Fruit fly (Drosophila melanogaster) Kc167 (cell line): ENCODE measurements around the gene CG6432.

Experiments used
- Myc ChIP-seq: fragments of >200 bp; optimal IDR thresholded peaks from 2 replicates; lab custom pipeline; 2017; ENCODE audit warnings: missing external identifiers
- Sin3A ChIP-seq: fragments of >200 bp; optimal IDR thresholded peaks from 2 replicates; lab custom pipeline; 2018; ENCODE audit warnings: missing external identifiers
- h ChIP-seq: fragments of >200 bp; optimal IDR thresholded peaks from 3 replicates; lab custom pipeline; 2018; ENCODE audit warnings: missing external identifiers
- insv ChIP-seq: fragments of >200 bp; optimal IDR thresholded peaks from 3 replicates; lab custom pipeline; 2018; ENCODE audit warnings: missing external identifiers
- psq ChIP-seq: fragments of >200 bp; optimal IDR thresholded peaks from 2 replicates; lab custom pipeline; 2017; ENCODE audit warnings: missing external identifiers
- ttk ChIP-seq: sonication (Bioruptor generic); optimal IDR thresholded peaks from 2 replicates; lab custom pipeline; 2017; ENCODE audit warnings: missing external identifiers

DNA sequence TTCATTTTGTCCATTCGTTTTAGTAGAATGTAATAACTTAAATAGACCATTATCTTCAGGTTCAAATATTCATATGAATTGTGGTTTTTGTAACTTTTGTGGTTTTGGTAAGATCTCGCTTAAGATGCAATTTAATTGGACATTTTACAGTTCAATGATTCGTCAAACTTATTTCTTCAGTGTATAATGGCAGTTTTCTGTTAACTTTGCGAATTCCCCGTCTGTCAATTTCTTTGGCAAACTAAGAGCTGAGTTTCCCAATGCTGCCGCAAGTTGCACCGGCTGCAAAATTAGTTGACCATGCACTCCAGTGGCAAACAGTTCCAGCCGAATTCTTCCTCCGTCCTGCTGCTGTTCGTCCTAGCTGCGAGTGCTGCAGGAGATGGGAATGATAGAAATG lies 39.8 kb downstream of the CG6432 start, which contains the start of gene CG33342:
- TF ChIP-seq Myc (lab: Kevin White, UChicago), result no peak
- TF ChIP-seq h, result no peak
- no peak for TF ChIP-seq psq
- TF ChIP-seq ttk (lab: Kevin White, UChicago), result no peak
- no peak for TF ChIP-seq insv (lab: Kevin White, UChicago)
- TF ChIP-seq Sin3A (lab: Kevin White, UChicago), result no peak
